Worm (Caenorhabditis elegans) whole organism, midembryonic: Measurements from ENCODE around the gene mvb-12.

Source experiments
- cog-1 ChIP-seq: sonication (generic microtip); optimal IDR thresholded peaks from 2 replicates; lab custom pipeline; 2016; ENCODE audit warnings: missing genetic modification characterization, missing compliant biosample characterization
- flt-1 ChIP-seq: fragments of 200-800 bp; sonication (Bioruptor generic); IDR thresholded peaks from 2 replicates; pipeline ENCODE4 v1.3.6; 2022; ENCODE audit warnings: missing genetic modification characterization, missing compliant biosample characterization
- med-1 ChIP-seq: sonication (generic microtip); optimal IDR thresholded peaks from 2 replicates; lab custom pipeline; 2017; ENCODE audit warnings: missing genetic modification characterization, mild to moderate bottlenecking, missing compliant biosample characterization, antibody characterized with exemption, missing genetic modification reagents; ENCODE audit not compliant: insufficient read depth
- ref-1 ChIP-seq: fragments of 200-800 bp; sonication (Bioruptor generic); conservative IDR thresholded peaks from 2 replicates; pipeline ENCODE4 v1.3.6; 2022; ENCODE audit warnings: missing genetic modification reagents, missing genetic modification characterization, missing compliant biosample characterization
- tab-1 ChIP-seq: fragments of 200-800 bp; sonication (Bioruptor generic); IDR thresholded peaks from 2 replicates; pipeline ENCODE4 v1.3.6; 2022; ENCODE audit warnings: missing genetic modification characterization, missing compliant biosample characterization
- ztf-23 ChIP-seq: fragments of 200-800 bp; sonication (Bioruptor generic); IDR thresholded peaks from 2 replicates; pipeline ENCODE4 v1.3.6; 2022; ENCODE audit warnings: missing genetic modification reagents, missing genetic modification characterization, missing compliant biosample characterization
- ztf-29 ChIP-seq: fragments of 200-800 bp; sonication (Bioruptor generic); IDR thresholded peaks from 2 replicates; pipeline ENCODE4 v1.3.6; 2022; ENCODE audit warnings: missing genetic modification reagents, missing genetic modification characterization, missing compliant biosample characterization

DNA sequence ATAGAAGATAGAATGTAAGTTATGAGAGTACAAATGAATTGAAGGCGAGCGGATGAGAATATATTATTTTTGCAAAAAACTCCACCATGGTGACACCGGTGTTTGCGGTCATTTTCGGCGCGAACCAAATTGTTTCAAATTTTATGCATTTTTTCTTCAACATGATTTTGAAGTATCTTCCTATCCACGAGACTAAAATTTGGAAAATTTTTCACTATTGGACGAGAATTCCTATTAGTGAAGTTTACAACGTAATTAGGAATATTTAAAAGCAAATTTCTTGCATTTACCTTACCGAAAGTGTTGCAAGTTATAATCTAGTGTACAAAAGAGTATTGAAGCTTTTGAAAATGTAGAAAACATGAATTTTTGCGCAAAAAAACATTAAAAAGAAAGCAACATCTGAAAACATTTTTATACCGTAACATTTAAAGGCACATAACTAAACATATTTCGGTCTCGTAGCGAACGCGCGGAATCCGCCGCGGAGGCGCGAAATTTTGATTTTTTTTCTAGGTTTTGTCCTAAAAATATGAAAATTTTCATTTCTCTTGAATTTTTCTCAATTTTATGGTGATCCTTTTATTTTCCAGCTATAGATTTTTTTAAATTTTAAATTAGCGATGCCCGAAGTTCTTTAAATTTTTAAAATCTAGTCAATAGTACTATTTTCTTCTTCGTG lies 33.8 kb upstream of the mvb-12 start, which contains the start of gene sgo-1:
- TF ChIP-seq ztf-23 (no peak), tab-1 (GFP tag; lab: Robert Waterston, UW) (no peak), ref-1 (GFP tag; lab: Robert Waterston, UW) (no peak), flt-1 (GFP tag; lab: Robert Waterston, UW) (no peak), med-1 (GFP tag; lab: Kevin White, UChicago) (no peak), cog-1 (tag; lab: Kevin White, UChicago) (no peak), ztf-29 (no peak)
